Fruit fly (Drosophila melanogaster) whole organism, pupa: ENCODE measurements around the gene Atg5.

Experiments used
- CG10348 ChIP-seq: fragments of 200-800 bp; sonication (Bioruptor generic); IDR thresholded peaks from 2 replicates; pipeline ENCODE4 v1.3.6; 2022; ENCODE audit warnings: missing biosample characterization, missing genetic modification characterization
- CG12605 ChIP-seq: fragments of 200-800 bp; sonication (Bioruptor generic); IDR thresholded peaks from 2 replicates; pipeline ENCODE4 v1.3.6; 2022; ENCODE audit warnings: missing biosample characterization, missing genetic modification characterization
- CG13204 ChIP-seq: fragments of 200-800 bp; sonication (Bioruptor generic); optimal IDR thresholded peaks from 2 replicates; lab custom pipeline; 2018; ENCODE audit warnings: missing biosample characterization, mild to moderate bottlenecking, missing genetic modification characterization, moderate library complexity
- CG14655 ChIP-seq: fragments of 200-800 bp; sonication (Bioruptor generic); optimal IDR thresholded peaks from 3 replicates; lab custom pipeline; 2017; ENCODE audit warnings: mild to moderate bottlenecking, missing biosample characterization, missing genetic modification reagents, missing genetic modification characterization
- CG15710 ChIP-seq: fragments of 200-800 bp; sonication (Bioruptor generic); optimal IDR thresholded peaks from 2 replicates; lab custom pipeline; 2018; ENCODE audit warnings: missing biosample characterization, mild to moderate bottlenecking, missing genetic modification characterization, moderate library complexity
- CG17806 ChIP-seq: fragments of 200-800 bp; sonication (Bioruptor generic); optimal IDR thresholded peaks from 2 replicates; lab custom pipeline; 2018; ENCODE audit warnings: missing biosample characterization, mild to moderate bottlenecking, missing genetic modification characterization, moderate library complexity
- CG34367 ChIP-seq: fragments of 200-800 bp; sonication (Bioruptor generic); optimal IDR thresholded peaks from 2 replicates; lab custom pipeline; 2018; ENCODE audit warnings: missing biosample characterization, mild to moderate bottlenecking, missing genetic modification characterization
- CG4496 ChIP-seq: fragments of 200-800 bp; sonication (Bioruptor generic); IDR thresholded peaks from 3 replicates; pipeline ENCODE4 v1.3.6; 2022; ENCODE audit warnings: missing biosample characterization, missing genetic modification characterization
- CG9948 ChIP-seq: fragments of 200-800 bp; sonication (Bioruptor generic); optimal IDR thresholded peaks from 2 replicates; lab custom pipeline; 2018; ENCODE audit warnings: missing biosample characterization, mild to moderate bottlenecking, missing genetic modification characterization, moderate library complexity
- D1 ChIP-seq: fragments of 200-800 bp; sonication (Bioruptor generic); optimal IDR thresholded peaks from 2 replicates; lab custom pipeline; 2018; ENCODE audit warnings: missing biosample characterization, mild to moderate bottlenecking, missing genetic modification characterization, moderate library complexity
- gl ChIP-seq: fragments of 200-800 bp; sonication (Bioruptor generic); optimal IDR thresholded peaks from 2 replicates; lab custom pipeline; 2018; ENCODE audit warnings: missing biosample characterization, mild to moderate bottlenecking, missing genetic modification characterization
- rn ChIP-seq: fragments of 200-800 bp; sonication (Bioruptor generic); IDR thresholded peaks from 2 replicates; pipeline ENCODE4 v1.3.6; 2022; ENCODE audit warnings: missing biosample characterization, missing genetic modification characterization

dm6 chrX:7290811-7291515 is 32.6 kb downstream of the Atg5 start, which contains the start of gene unc-119:
- peak; percentile 56 for TF ChIP-seq CG15710
- TF ChIP-seq CG14655: no peak
- no peak; the same call in 1 of the 2 replicates for TF ChIP-seq CG12605
- peak; percentile 59 for TF ChIP-seq CG13204 (GFP tag; lab: Kevin White, UChicago)
- no peak for TF ChIP-seq rn
- peak; percentile 66 for TF ChIP-seq gl (tag; lab: Kevin White, UChicago)
- peak; percentile 7 for TF ChIP-seq CG17806 (tag; lab: Kevin White, UChicago)
- peak; percentile 3 for TF ChIP-seq D1 (tag; lab: Kevin White, UChicago)
- peak; percentile 59 for TF ChIP-seq CG34367 (tag; lab: Kevin White, UChicago)
- TF ChIP-seq CG9948 (tag; lab: Kevin White, UChicago): peak; percentile 22
- TF ChIP-seq CG4496 (GFP tag; lab: Robert Waterston, UW): peak; percentile 28; the same call in 1 of the 3 replicates
- no peak for TF ChIP-seq CG10348 (GFP tag; lab: Robert Waterston, UW)
